Fruit fly (Drosophila melanogaster): Measurements from ENCODE around the gene B4.

B4 gene

DNA sequence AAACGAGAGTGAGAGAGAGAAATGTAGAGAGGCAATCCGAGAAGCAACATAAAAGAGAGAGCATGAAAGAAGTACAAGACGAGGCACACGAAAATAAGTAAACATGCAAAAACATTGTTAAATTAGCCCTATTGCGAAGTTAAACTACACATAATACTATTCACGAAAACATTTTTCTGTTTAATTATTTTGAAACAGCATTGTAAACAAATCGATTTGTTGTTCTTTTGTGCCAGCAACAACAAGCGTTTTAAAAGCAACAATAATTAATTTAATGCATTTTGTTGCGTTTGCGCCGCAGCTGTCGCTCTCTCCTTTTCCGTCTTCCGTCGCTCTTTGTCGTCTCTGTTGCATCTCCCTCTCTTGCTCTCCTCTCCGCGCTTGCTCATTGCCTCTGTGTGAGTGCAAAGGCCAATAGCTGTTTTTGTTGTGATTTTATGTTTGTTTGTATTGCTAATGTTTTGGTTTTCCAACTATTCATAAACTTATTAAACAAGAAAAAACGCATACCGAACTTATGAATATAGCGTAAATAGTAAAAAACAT is 1.4 kb upstream of the B4 start (continued):
- TF ChIP-seq chinmo (GFP tag; IDR thresholded peaks at IDR 0.05; ENCODE audit: partially characterized antibody) (peak; percentile 75), Drgx (GFP tag; IDR thresholded peaks at IDR 0.05) (peak; percentile 35; the same call in 1 of the 2 replicates), CG3995 (GFP tag; optimal IDR thresholded peaks at IDR 0.05) (no peak)

DNA sequence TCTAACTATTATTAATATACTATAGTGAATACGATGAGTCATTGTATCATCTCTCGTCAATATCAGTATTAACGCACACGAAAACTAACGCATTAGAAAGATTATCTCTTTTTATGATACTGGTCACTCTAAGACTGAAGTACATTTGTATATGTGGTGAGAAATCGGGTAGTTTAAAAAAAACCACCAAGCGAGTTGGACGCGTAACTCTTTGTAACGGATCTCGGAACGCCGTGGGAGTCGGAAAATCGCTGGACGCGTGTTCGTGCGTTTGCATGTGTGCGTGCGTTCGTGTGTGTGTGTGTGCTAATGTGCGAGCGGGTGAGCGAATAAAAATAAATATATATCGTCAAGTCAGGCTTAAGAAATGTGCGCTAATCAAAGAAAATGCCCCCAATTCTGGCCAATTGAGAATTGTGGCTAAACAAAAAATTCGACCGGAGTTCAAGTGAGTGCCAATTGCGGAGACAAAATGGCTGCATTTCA is 888 bp upstream of the B4 start, which contains the start of gene kuz:
kuz (plus strand) TSS at position 167 of the 486 bp plus-strand sequence.
- TF ChIP-seq CG2889 (GFP tag; IDR thresholded peaks at IDR 0.05) (no peak), ATbp (GFP tag; optimal IDR thresholded peaks at IDR 0.05) (no peak), CG12155 (GFP tag; optimal IDR thresholded peaks at IDR 0.05) (no peak), ssp (GFP tag; IDR thresholded peaks at IDR 0.05) (no peak), cato (GFP tag; optimal IDR thresholded peaks at IDR 0.05; ENCODE audit: borderline replicate concordance) (no peak), ERR (GFP tag; optimal IDR thresholded peaks at IDR 0.05) (peak; percentile 23), CG12071 (GFP tag; optimal IDR thresholded peaks at IDR 0.05) (peak; percentile 32), CG15514 (GFP tag; optimal IDR thresholded peaks at IDR 0.05) (peak; percentile 19), dpn (GFP tag; optimal IDR thresholded peaks at IDR 0.05) (peak in 1 of 2 experiments; percentile 29), Blimp-1 (GFP tag; optimal IDR thresholded peaks at IDR 0.05) (peak; percentile 26), tgo (GFP tag; IDR thresholded peaks at IDR 0.05) (no peak; the same call in 2 of the 3 replicates), CG14014 (GFP tag; IDR thresholded peaks at IDR 0.05) (peak; percentile 59; the same call in 1 of the 2 replicates), eyg (GFP tag; optimal IDR thresholded peaks at IDR 0.05) (no peak), CG5180 (GFP tag; optimal IDR thresholded peaks at IDR 0.05) (no peak), dysf (GFP tag; IDR thresholded peaks at IDR 0.05) (no peak), CG13624 (GFP tag; optimal IDR thresholded peaks at IDR 0.05) (peak; percentile 49), dmrt99B (tag; optimal IDR thresholded peaks at IDR 0.05) (peak; percentile 42), bsh (GFP tag; optimal IDR thresholded peaks at IDR 0.05) (no peak), tll (GFP tag; optimal IDR thresholded peaks at IDR 0.05) (peak in 1 of 2 experiments; percentile 13), insv (GFP tag; optimal IDR thresholded peaks at IDR 0.05) (no peak), lola (GFP tag; optimal IDR thresholded peaks at IDR 0.05) (peak in 1 of 3 experiments; percentile 16), Hmr (GFP tag; optimal IDR thresholded peaks at IDR 0.05) (peak; percentile 72), Lim3 (GFP tag; IDR thresholded peaks at IDR 0.05) (no peak), Bgb (GFP tag; IDR thresholded peaks at IDR 0.05; ENCODE audit: partially characterized antibody) (peak; percentile 80), CG10565 (GFP tag; optimal IDR thresholded peaks at IDR 0.05) (no peak), Hey (tag; optimal IDR thresholded peaks at IDR 0.05) (peak; percentile 21), Opbp (GFP tag; IDR thresholded peaks at IDR 0.05; ENCODE audit: partially characterized antibody) (peak; percentile 79; the same call in 2 of the 3 replicates), Med (GFP tag) (peak; percentile 94), nerfin-1 (tag; optimal IDR thresholded peaks at IDR 0.05) (peak; percentile 73), lov (optimal IDR thresholded peaks at IDR 0.05) (no peak), lov (GFP tag; IDR thresholded peaks at IDR 0.05) (no peak), Sry-δ (GFP tag; optimal IDR thresholded peaks at IDR 0.05) (peak; percentile 53), Xrp1 (GFP tag; IDR thresholded peaks at IDR 0.05) (peak; percentile 39; the same call in 1 of the 2 replicates), Nf-YB (GFP tag; optimal IDR thresholded peaks at IDR 0.05) (peak; percentile 30), Dek (tag; optimal IDR thresholded peaks at IDR 0.05) (peak; percentile 72), CG7987 (GFP tag; optimal IDR thresholded peaks at IDR 0.05) (peak; percentile 75), CG7372 (GFP tag; IDR thresholded peaks at IDR 0.05) (no peak), dimm (GFP tag; IDR thresholded peaks at IDR 0.05) (no peak), kay (GFP tag; optimal IDR thresholded peaks at IDR 0.05) (peak; percentile 98), hkb (optimal IDR thresholded peaks at IDR 0.05) (no peak), hkb (GFP tag; IDR thresholded peaks at IDR 0.05) (0 out of 2 replicates have a peak, but pooled peaks have one; percentile 30), Dref (GFP tag; IDR thresholded peaks at IDR 0.05) (no peak), Stat92E (GFP tag; optimal IDR thresholded peaks at IDR 0.05) (peak in 1 of 3 experiments; percentile 18), fd102C (GFP tag; optimal IDR thresholded peaks at IDR 0.05) (no peak)

Measured in whole organism, embryonic.